Fruit fly (Drosophila melanogaster) whole organism, pupa: ENCODE data around the gene hng3.

Source experiments
- CG10348 ChIP-seq: fragments of 200-800 bp; sonication (Bioruptor generic); IDR thresholded peaks from 2 replicates; pipeline ENCODE4 v1.3.6; 2022; ENCODE audit warnings: missing biosample characterization, missing genetic modification characterization
- CG12605 ChIP-seq: fragments of 200-800 bp; sonication (Bioruptor generic); IDR thresholded peaks from 2 replicates; pipeline ENCODE4 v1.3.6; 2022; ENCODE audit warnings: missing biosample characterization, missing genetic modification characterization
- CG32121 ChIP-seq: fragments of 200-800 bp; sonication (Bioruptor generic); IDR thresholded peaks from 2 replicates; pipeline ENCODE4 v1.3.6; 2022; ENCODE audit warnings: missing biosample characterization, missing genetic modification characterization
- CG34367 ChIP-seq: fragments of 200-800 bp; sonication (Bioruptor generic); optimal IDR thresholded peaks from 2 replicates; lab custom pipeline; 2018; ENCODE audit warnings: missing biosample characterization, mild to moderate bottlenecking, missing genetic modification characterization
- CG8301 ChIP-seq: fragments of 200-800 bp; sonication (Bioruptor generic); optimal IDR thresholded peaks from 2 replicates; lab custom pipeline; 2018; ENCODE audit warnings: missing biosample characterization, mild to moderate bottlenecking, missing genetic modification characterization
- CG9948 ChIP-seq: fragments of 200-800 bp; sonication (Bioruptor generic); optimal IDR thresholded peaks from 2 replicates; lab custom pipeline; 2018; ENCODE audit warnings: missing biosample characterization, mild to moderate bottlenecking, missing genetic modification characterization, moderate library complexity
- D1 ChIP-seq: fragments of 200-800 bp; sonication (Bioruptor generic); optimal IDR thresholded peaks from 2 replicates; lab custom pipeline; 2018; ENCODE audit warnings: missing biosample characterization, mild to moderate bottlenecking, missing genetic modification characterization, moderate library complexity
- EcR ChIP-seq: fragments of 200-800 bp; sonication (Bioruptor generic); optimal IDR thresholded peaks from 3 replicates; lab custom pipeline; 2019; ENCODE audit warnings: missing biosample characterization, missing genetic modification characterization, mild to moderate bottlenecking, moderate library complexity, missing genetic modification reagents
- Snoo ChIP-seq: fragments of 200-800 bp; sonication (Bioruptor generic); optimal IDR thresholded peaks from 3 replicates; lab custom pipeline; 2017; ENCODE audit warnings: missing biosample characterization, mild to moderate bottlenecking, missing genetic modification characterization, inconsistent platforms

- TF ChIP-seq CG8301 (no peak), CG12605 (GFP tag; lab: Robert Waterston, UW) (no peak), Snoo (no peak), CG32121 (GFP tag; lab: Robert Waterston, UW) (no peak), CG9948 (no peak), D1 (tag; lab: Kevin White, UChicago) (no peak), CG10348 (GFP tag; lab: Robert Waterston, UW) (no peak), EcR (GFP tag; lab: Kevin White, UChicago) (no peak), CG34367 (no peak)
Measured at dm6 chr3L:687858-688257, 67.4 kb downstream of the hng3 start, which contains the start of gene hiro.
